Fruit fly (Drosophila melanogaster) whole organism, embryonic: ENCODE measurements around the gene Grip75.
A peak's percentile ranks its signal among the peaks of the same experiment; 100 is the strongest.

Experiments used
- Atf-2 ChIP-seq: fragments of 200-800 bp; sonication (Bioruptor generic); optimal IDR thresholded peaks from 2 replicates; lab custom pipeline; 2016; ENCODE audit warnings: missing biosample characterization, missing genetic modification characterization
- CG10209 ChIP-seq: fragments of 200-800 bp; sonication (Bioruptor generic); optimal IDR thresholded peaks from 3 replicates; lab custom pipeline; 2017; ENCODE audit warnings: missing biosample characterization, mild to moderate bottlenecking, missing genetic modification characterization, missing genetic modification reagents
- CG1024 ChIP-seq: fragments of 200-800 bp; sonication (Bioruptor generic); IDR thresholded peaks from 2 replicates; pipeline ENCODE4 v1.3.6; 2022; ENCODE audit warnings: missing biosample characterization, missing genetic modification characterization
- CG10321 ChIP-seq: fragments of 200-800 bp; sonication (Bioruptor generic); IDR thresholded peaks from 2 replicates; pipeline ENCODE4 v1.3.6; 2022; ENCODE audit warnings: missing biosample characterization, missing genetic modification characterization
- CG11247 ChIP-seq: fragments of 200-800 bp; sonication (Bioruptor generic); IDR thresholded peaks from 2 replicates; pipeline ENCODE4 v1.3.6; 2022; ENCODE audit warnings: missing biosample characterization, missing genetic modification characterization
- CG11696 ChIP-seq: fragments of 200-800 bp; sonication (Bioruptor generic); IDR thresholded peaks from 2 replicates; pipeline ENCODE4 v1.3.6; 2022; ENCODE audit warnings: missing biosample characterization, missing genetic modification characterization
- CG12071 ChIP-seq: fragments of 200-800 bp; sonication (Bioruptor generic); optimal IDR thresholded peaks from 3 replicates; lab custom pipeline; 2018; ENCODE audit warnings: missing biosample characterization, mild to moderate bottlenecking, missing genetic modification characterization
- CG12236 ChIP-seq: fragments of 200-800 bp; sonication (Bioruptor generic); optimal IDR thresholded peaks from 2 replicates; lab custom pipeline; 2016; ENCODE audit warnings: missing biosample characterization, missing genetic modification characterization
- CG12391 ChIP-seq: fragments of 200-800 bp; sonication (Bioruptor generic); optimal IDR thresholded peaks from 3 replicates; lab custom pipeline; 2018; ENCODE audit warnings: missing biosample characterization, mild to moderate bottlenecking, missing genetic modification characterization, moderate library complexity
- CG14667 ChIP-seq: fragments of 200-800 bp; sonication (Bioruptor generic); IDR thresholded peaks from 2 replicates; pipeline ENCODE4 v1.3.6; 2022; ENCODE audit warnings: missing biosample characterization, missing genetic modification characterization
- CG1529 ChIP-seq: fragments of 200-800 bp; sonication (Bioruptor generic); optimal IDR thresholded peaks from 3 replicates; lab custom pipeline; 2018; ENCODE audit warnings: missing biosample characterization, missing genetic modification characterization
- CG15479 ChIP-seq: fragments of 200-800 bp; sonication (Bioruptor generic); optimal IDR thresholded peaks from 3 replicates; lab custom pipeline; 2019; ENCODE audit warnings: missing biosample characterization, mild to moderate bottlenecking, missing genetic modification characterization, moderate library complexity
- CG16815 ChIP-seq: fragments of 200-800 bp; sonication (Bioruptor generic); optimal IDR thresholded peaks from 3 replicates; lab custom pipeline; 2017; ENCODE audit warnings: missing biosample characterization, mild to moderate bottlenecking, missing genetic modification characterization
- CG2129 ChIP-seq: fragments of 200-800 bp; sonication (Bioruptor generic); IDR thresholded peaks from 2 replicates; pipeline ENCODE4 v1.3.6; 2022; ENCODE audit warnings: missing biosample characterization, missing genetic modification characterization; ENCODE audit not compliant: partially characterized antibody
- CG2875 ChIP-seq: fragments of 200-800 bp; sonication (Bioruptor generic); optimal IDR thresholded peaks from 2 replicates; lab custom pipeline; 2017; ENCODE audit warnings: missing biosample characterization, mild to moderate bottlenecking, missing genetic modification characterization, missing genetic modification reagents
- CG3065 ChIP-seq: fragments of 200-800 bp; sonication (Bioruptor generic); optimal IDR thresholded peaks from 2 replicates; lab custom pipeline; 2016; ENCODE audit warnings: missing biosample characterization, missing genetic modification characterization
- CG4282 ChIP-seq: fragments of 200-800 bp; sonication (Bioruptor generic); optimal IDR thresholded peaks from 2 replicates; lab custom pipeline; 2016; ENCODE audit warnings: missing biosample characterization, missing genetic modification characterization
- CG4707 ChIP-seq: fragments of 200-800 bp; sonication (Bioruptor generic); optimal IDR thresholded peaks from 2 replicates; lab custom pipeline; 2018; ENCODE audit warnings: missing biosample characterization, mild to moderate bottlenecking, missing genetic modification characterization, moderate library complexity
- CG4820 ChIP-seq: fragments of 200-800 bp; sonication (Bioruptor generic); optimal IDR thresholded peaks from 3 replicates; lab custom pipeline; 2016; ENCODE audit warnings: missing biosample characterization, missing genetic modification characterization
- CG4854 ChIP-seq: fragments of 200-800 bp; sonication (Bioruptor generic); optimal IDR thresholded peaks from 2 replicates; lab custom pipeline; 2016; ENCODE audit warnings: missing biosample characterization, missing genetic modification characterization, inconsistent platforms
- CG6272 ChIP-seq: fragments of 200-800 bp; sonication (Bioruptor generic); IDR thresholded peaks from 2 replicates; pipeline ENCODE4 v1.3.6; 2022; ENCODE audit warnings: missing biosample characterization, missing genetic modification characterization
- CG7556 ChIP-seq: fragments of 200-800 bp; sonication (Bioruptor generic); optimal IDR thresholded peaks from 2 replicates; lab custom pipeline; 2017; ENCODE audit warnings: missing biosample characterization, mild to moderate bottlenecking, missing genetic modification characterization
- CG7928 ChIP-seq: fragments of 200-800 bp; sonication (Bioruptor generic); optimal IDR thresholded peaks from 2 replicates; lab custom pipeline; 2017; ENCODE audit warnings: missing biosample characterization, mild to moderate bottlenecking, missing genetic modification characterization
- CG7963 ChIP-seq: fragments of 200-800 bp; sonication (Bioruptor generic); IDR thresholded peaks from 3 replicates; pipeline ENCODE4 v1.3.6; 2022; ENCODE audit warnings: missing biosample characterization, missing genetic modification characterization; ENCODE audit not compliant: partially characterized antibody
- CG8290 ChIP-seq, 3 experiments: fragments of 200-800 bp; sonication (Bioruptor generic); optimal IDR thresholded peaks; 2 replicates each; lab custom pipeline; 2016 to 2019; ENCODE audit warnings: missing biosample characterization in 3 of 3, missing genetic modification characterization in 3 of 3, mild to moderate bottlenecking in 2 of 3, moderate library complexity in 1 of 3
- CG8944 ChIP-seq: fragments of 200-800 bp; sonication (Bioruptor generic); optimal IDR thresholded peaks from 3 replicates; lab custom pipeline; 2016; ENCODE audit warnings: missing biosample characterization, missing genetic modification characterization
- CHES-1-like ChIP-seq: fragments of 200-800 bp; sonication (Bioruptor generic); optimal IDR thresholded peaks from 2 replicates; lab custom pipeline; 2016; ENCODE audit warnings: missing biosample characterization, missing genetic modification characterization
- Dp ChIP-seq: fragments of 200-800 bp; sonication (Bioruptor generic); optimal IDR thresholded peaks from 2 replicates; lab custom pipeline; 2018; ENCODE audit warnings: missing biosample characterization, mild to moderate bottlenecking, missing genetic modification characterization, moderate library complexity
- HLH3B ChIP-seq: fragments of 200-800 bp; sonication (Bioruptor generic); IDR thresholded peaks from 2 replicates; pipeline ENCODE4 v1.3.6; 2022; ENCODE audit warnings: missing biosample characterization, missing genetic modification characterization
- Mes4 ChIP-seq: fragments of 200-800 bp; sonication (Bioruptor generic); optimal IDR thresholded peaks from 2 replicates; lab custom pipeline; 2016; ENCODE audit warnings: missing biosample characterization, missing genetic modification characterization
- NFAT ChIP-seq: fragments of 200-800 bp; sonication (Bioruptor generic); IDR thresholded peaks from 2 replicates; pipeline ENCODE4 v1.3.6; 2022; ENCODE audit warnings: missing biosample characterization, missing genetic modification characterization
- Nf-YA ChIP-seq: fragments of 200-800 bp; sonication (Bioruptor generic); IDR thresholded peaks from 2 replicates; pipeline ENCODE4 v1.3.6; 2022; ENCODE audit warnings: missing biosample characterization, missing genetic modification characterization
- Nf-YB ChIP-seq: fragments of 200-800 bp; sonication (Bioruptor generic); optimal IDR thresholded peaks from 3 replicates; lab custom pipeline; 2019; ENCODE audit warnings: missing biosample characterization, mild to moderate bottlenecking, missing genetic modification characterization, moderate library complexity
- NfI ChIP-seq: fragments of 200-800 bp; sonication (Bioruptor generic); optimal IDR thresholded peaks from 3 replicates; lab custom pipeline; 2018; ENCODE audit warnings: missing biosample characterization, mild to moderate bottlenecking, missing genetic modification characterization, moderate library complexity
- Oli ChIP-seq: fragments of 200-800 bp; sonication (Bioruptor generic); optimal IDR thresholded peaks from 2 replicates; lab custom pipeline; 2018; ENCODE audit warnings: missing biosample characterization, mild to moderate bottlenecking, missing genetic modification characterization, moderate library complexity
- Rx ChIP-seq: fragments of 200-800 bp; sonication (Bioruptor generic); IDR thresholded peaks from 2 replicates; pipeline ENCODE4 v1.3.6; 2022; ENCODE audit warnings: missing biosample characterization, missing genetic modification characterization
- Sry-δ ChIP-seq: fragments of 200-800 bp; sonication (Bioruptor generic); optimal IDR thresholded peaks from 2 replicates; lab custom pipeline; 2016; ENCODE audit warnings: missing biosample characterization, missing genetic modification characterization
- bbx ChIP-seq: fragments of 200-800 bp; sonication (Bioruptor generic); IDR thresholded peaks from 2 replicates; pipeline ENCODE4 v1.3.6; 2022; ENCODE audit warnings: missing biosample characterization, missing genetic modification characterization; ENCODE audit not compliant: partially characterized antibody
- chif ChIP-seq, 2 experiments: fragments of 200-800 bp; sonication (Bioruptor generic); optimal IDR thresholded peaks; 3 replicates each; lab custom pipeline; 2016; ENCODE audit warnings: missing biosample characterization in 2 of 2, missing genetic modification characterization in 2 of 2
- crp ChIP-seq, 2 experiments: fragments of 200-800 bp; sonication (Bioruptor generic); optimal IDR thresholded peaks; 2 replicates in 1 of 2; 3 replicates in 1 of 2; lab custom pipeline; 2017; ENCODE audit warnings: missing biosample characterization in 2 of 2, missing genetic modification characterization in 2 of 2, mild to moderate bottlenecking in 1 of 2, moderate library complexity in 1 of 2
- da ChIP-seq: fragments of 200-800 bp; sonication (Bioruptor generic); optimal IDR thresholded peaks from 2 replicates; lab custom pipeline; 2016; ENCODE audit warnings: missing biosample characterization, missing genetic modification characterization
- dmrt11E ChIP-seq: fragments of 200-800 bp; sonication (Bioruptor generic); optimal IDR thresholded peaks from 3 replicates; lab custom pipeline; 2018; ENCODE audit warnings: missing biosample characterization, mild to moderate bottlenecking, missing genetic modification characterization, moderate library complexity
- h ChIP-seq: fragments of >200 bp; optimal IDR thresholded peaks from 2 replicates; lab custom pipeline; 2017
- ham ChIP-seq: fragments of 200-800 bp; sonication (Bioruptor generic); IDR thresholded peaks from 2 replicates; pipeline ENCODE4 v1.3.6; 2022; ENCODE audit warnings: missing biosample characterization, missing genetic modification characterization
- insv ChIP-seq, 2 experiments: fragments of 200-800 bp; sonication (Bioruptor generic); optimal IDR thresholded peaks; 3 replicates each; lab custom pipeline; 2016 to 2018; ENCODE audit warnings: missing biosample characterization in 2 of 2, missing genetic modification characterization in 2 of 2
- prd ChIP-seq, 3 experiments: fragments of >200 bp in 2 of 3; fragments of 200-800 bp in 1 of 3; sonication (Bioruptor generic) in 1 of 3; optimal IDR thresholded peaks in 2 of 3; IDR thresholded peaks in 1 of 3; 2 replicates in 2 of 3; 3 replicates in 1 of 3; pipeline versions ENCODE4 v1.3.6 to Lab custom; 2017 to 2022; ENCODE audit warnings: missing biosample characterization in 1 of 3, missing genetic modification characterization in 1 of 3
- sens-2 ChIP-seq: fragments of 200-800 bp; sonication (Bioruptor generic); IDR thresholded peaks from 2 replicates; pipeline ENCODE4 v1.3.6; 2022; ENCODE audit warnings: missing biosample characterization, missing genetic modification characterization
- tll ChIP-seq, 2 experiments: fragments of 200-800 bp in 1 of 2; fragments of >200 bp in 1 of 2; sonication (Bioruptor generic) in 1 of 2; optimal IDR thresholded peaks; 2 replicates each; lab custom pipeline; 2017 to 2019; ENCODE audit warnings: missing biosample characterization in 2 of 2, missing genetic modification characterization in 2 of 2, mild to moderate bottlenecking in 1 of 2, moderate library complexity in 1 of 2

Gene Grip75

dm6 chr2L:10506557-10507252 is 23.6 kb downstream of the Grip75 start, which contains the start of the genes Myo31DF and CG6094 (continued):
- TF ChIP-seq CG10209 (GFP tag; lab: Kevin White, UChicago) (no peak), CG12236 (no peak), CG6272 (GFP tag; lab: Robert Waterston, UW) (no peak), CG8290 (GFP tag; optimal IDR thresholded peaks at IDR 0.05; lab: Kevin White, UChicago) (no peak), CG8290 (tag; optimal IDR thresholded peaks at IDR 0.05; lab: Kevin White, UChicago) (peak in 1 of 2 experiments; percentile 81), CG15479 (GFP tag; lab: Kevin White, UChicago) (no peak), CG4282 (GFP tag; lab: Kevin White, UChicago) (no peak), prd (optimal IDR thresholded peaks at IDR 0.05; lab: Kevin White, UChicago) (no peak), prd (GFP tag; IDR thresholded peaks at IDR 0.05; lab: Robert Waterston, UW) (peak; percentile 17; the same call in 1 of the 3 replicates), NFAT (GFP tag; lab: Robert Waterston, UW) (peak; percentile 49; the same call in 1 of the 2 replicates), Dp (peak; percentile 94), sens-2 (0 out of 2 replicates have a peak, but pooled peaks have one; percentile 13), da (GFP tag; lab: Kevin White, UChicago) (peak; percentile 24), Nf-YA (GFP tag; lab: Robert Waterston, UW) (no peak), CG1024 (GFP tag; lab: Robert Waterston, UW) (peak; percentile 41; the same call in 1 of the 2 replicates), CG1529 (no peak), CG4854 (no peak), CG8944 (GFP tag; lab: Kevin White, UChicago) (peak; percentile 9), chif (GFP tag; optimal IDR thresholded peaks at IDR 0.05; lab: Kevin White, UChicago) (peak in 1 of 2 experiments; percentile 43), CG2129 (no peak), CG2875 (GFP tag; lab: Kevin White, UChicago) (no peak), crp (GFP tag; optimal IDR thresholded peaks at IDR 0.05; lab: Kevin White, UChicago) (peak; percentile 76 to 98), CG14667 (GFP tag; lab: Robert Waterston, UW) (no peak), Nf-YB (GFP tag; lab: Kevin White, UChicago) (no peak), Oli (tag; lab: Kevin White, UChicago) (no peak), CG4707 (GFP tag; lab: Kevin White, UChicago) (no peak), CG11247 (no peak), CG7963 (GFP tag; lab: Robert Waterston, UW) (no peak), CG7556 (GFP tag; lab: Kevin White, UChicago) (no peak), Rx (GFP tag; lab: Robert Waterston, UW) (no peak), CG10321 (no peak; the same call in 1 of the 2 replicates), bbx (peak; percentile 65), h (lab: Kevin White, UChicago) (no peak), CG7928 (GFP tag; lab: Kevin White, UChicago) (peak; percentile 35), CG12391 (tag; lab: Kevin White, UChicago) (peak; percentile 35), Atf-2 (GFP tag; lab: Kevin White, UChicago) (no peak), ham (no peak), tll (GFP tag; optimal IDR thresholded peaks at IDR 0.05; lab: Kevin White, UChicago) (peak; percentile 40 to 44), CG3065 (no peak), CG4820 (no peak), insv (GFP tag; optimal IDR thresholded peaks at IDR 0.05; lab: Kevin White, UChicago) (peak in 1 of 2 experiments; percentile 90), CG11696 (GFP tag; lab: Robert Waterston, UW) (0 out of 2 replicates have a peak, but pooled peaks have one; percentile 17), Sry-δ (GFP tag; lab: Kevin White, UChicago) (peak; percentile 68), NfI (GFP tag; lab: Kevin White, UChicago) (peak; percentile 27), CG16815 (GFP tag; lab: Kevin White, UChicago) (no peak), dmrt11E (tag; lab: Kevin White, UChicago) (no peak), HLH3B (GFP tag; lab: Robert Waterston, UW) (no peak), CG12071 (peak; percentile 40), Mes4 (GFP tag; lab: Kevin White, UChicago) (peak; percentile 52), CHES-1-like (peak; percentile 80)
